Worm (Caenorhabditis elegans) whole organism, mixed stage, embryonic: Measurements from ENCODE around the gene tbx-40.

Experiments
- M03D4.4 ChIP-seq: sonication (generic microtip); optimal IDR thresholded peaks from 2 replicates; lab custom pipeline; 2017; ENCODE audit warnings: mild to moderate bottlenecking, missing genetic modification characterization, missing compliant biosample characterization
- bed-3 ChIP-seq: fragments of 200-800 bp; sonication (Bioruptor generic); optimal IDR thresholded peaks from 3 replicates; lab custom pipeline; 2018; ENCODE audit warnings: mild to moderate bottlenecking, missing genetic modification characterization, moderate library complexity, missing compliant biosample characterization
- blmp-1 ChIP-seq: fragments of 150-350 bp; optimal IDR thresholded peaks from 2 replicates; lab custom pipeline; 2014; ENCODE audit warnings: missing biosample characterization, missing genetic modification characterization
- ceh-39 ChIP-seq: fragments of 150-350 bp; optimal IDR thresholded peaks from 2 replicates; lab custom pipeline; 2014; ENCODE audit warnings: missing biosample characterization, missing genetic modification characterization
- ceh-43 ChIP-seq: fragments of 200-800 bp; sonication (Bioruptor generic); optimal IDR thresholded peaks from 2 replicates; lab custom pipeline; 2018; ENCODE audit warnings: mild to moderate bottlenecking, missing genetic modification characterization, moderate library complexity, missing compliant biosample characterization
- ceh-83 ChIP-seq: fragments of 200-800 bp; sonication (Bioruptor generic); optimal IDR thresholded peaks from 2 replicates; lab custom pipeline; 2018; ENCODE audit warnings: mild to moderate bottlenecking, missing genetic modification characterization, missing compliant biosample characterization
- ces-1 ChIP-seq: fragments of 150-350 bp; optimal IDR thresholded peaks from 2 replicates; lab custom pipeline; 2014; ENCODE audit warnings: missing biosample characterization, missing genetic modification reagents, missing genetic modification characterization
- cnd-1 ChIP-seq: fragments of 200-800 bp; sonication (Bioruptor generic); optimal IDR thresholded peaks from 2 replicates; lab custom pipeline; 2018; ENCODE audit warnings: mild to moderate bottlenecking, missing genetic modification characterization, missing compliant biosample characterization
- drap-1 ChIP-seq: fragments of 200-800 bp; sonication (Bioruptor generic); optimal IDR thresholded peaks from 3 replicates; lab custom pipeline; 2018; ENCODE audit warnings: mild to moderate bottlenecking, missing genetic modification characterization, missing compliant biosample characterization
- elt-1 ChIP-seq: sonication (generic microtip); optimal IDR thresholded peaks from 2 replicates; lab custom pipeline; 2017; ENCODE audit warnings: missing genetic modification characterization, mild to moderate bottlenecking, missing compliant biosample characterization, antibody characterized with exemption, moderate library complexity, borderline replicate concordance; ENCODE audit not compliant: insufficient read depth
- elt-3 ChIP-seq: fragments of 150-350 bp; optimal IDR thresholded peaks from 2 replicates; lab custom pipeline; 2014; ENCODE audit warnings: missing biosample characterization, missing genetic modification characterization
- flh-1 ChIP-seq: fragments of 200-800 bp; sonication (Bioruptor generic); optimal IDR thresholded peaks from 2 replicates; lab custom pipeline; 2018; ENCODE audit warnings: mild to moderate bottlenecking, missing genetic modification characterization, moderate library complexity, missing compliant biosample characterization
- ham-2 ChIP-seq: fragments of 200-800 bp; sonication (Bioruptor generic); optimal IDR thresholded peaks from 2 replicates; lab custom pipeline; 2018; ENCODE audit warnings: mild to moderate bottlenecking, missing genetic modification characterization, missing compliant biosample characterization
- lin-13 ChIP-seq: fragments of 150-350 bp; optimal IDR thresholded peaks from 2 replicates; lab custom pipeline; 2014; ENCODE audit warnings: missing biosample characterization, missing genetic modification characterization
- lin-32 ChIP-seq: fragments of 200-800 bp; sonication (Bioruptor generic); optimal IDR thresholded peaks from 2 replicates; lab custom pipeline; 2018; ENCODE audit warnings: mild to moderate bottlenecking, missing genetic modification characterization, missing compliant biosample characterization
- lsy-2 ChIP-seq: fragments of 150-350 bp; optimal IDR thresholded peaks from 2 replicates; lab custom pipeline; 2014; ENCODE audit warnings: missing biosample characterization, missing genetic modification characterization
- mep-1 ChIP-seq: fragments of 150-350 bp; optimal IDR thresholded peaks from 2 replicates; lab custom pipeline; 2017; ENCODE audit warnings: missing biosample characterization, missing genetic modification reagents, missing genetic modification characterization, inconsistent platforms
- mls-2 ChIP-seq: sonication (generic microtip); optimal IDR thresholded peaks from 2 replicates; lab custom pipeline; 2016; ENCODE audit warnings: mild to moderate bottlenecking, missing genetic modification characterization, moderate library complexity, missing compliant biosample characterization
- nhr-12 ChIP-seq: fragments of 150-350 bp; optimal IDR thresholded peaks from 2 replicates; lab custom pipeline; 2014; ENCODE audit warnings: missing biosample characterization, missing genetic modification characterization
- nhr-2 ChIP-seq: fragments of 150-350 bp; optimal IDR thresholded peaks from 2 replicates; lab custom pipeline; 2014; ENCODE audit warnings: missing biosample characterization, missing genetic modification characterization
- nhr-237 ChIP-seq: fragments of 150-350 bp; optimal IDR thresholded peaks from 2 replicates; lab custom pipeline; 2014; ENCODE audit warnings: missing biosample characterization, missing genetic modification characterization
- nhr-28 ChIP-seq: fragments of 150-350 bp; optimal IDR thresholded peaks from 2 replicates; lab custom pipeline; 2014; ENCODE audit warnings: missing biosample characterization, missing genetic modification characterization
- nhr-76 ChIP-seq: sonication (generic microtip); optimal IDR thresholded peaks from 2 replicates; lab custom pipeline; 2017; ENCODE audit warnings: missing biosample characterization, missing genetic modification characterization
- pha-4 ChIP-seq: fragments of 150-350 bp; optimal IDR thresholded peaks from 2 replicates; lab custom pipeline; 2018; ENCODE audit warnings: missing biosample characterization, missing genetic modification reagents, missing genetic modification characterization
- snpc-4 ChIP-seq: fragments of 150-350 bp; optimal IDR thresholded peaks from 2 replicates; lab custom pipeline; 2014; ENCODE audit warnings: missing biosample characterization, missing genetic modification characterization
- tbx-8 ChIP-seq: fragments of 200-800 bp; sonication (Bioruptor generic); optimal IDR thresholded peaks from 2 replicates; lab custom pipeline; 2018; ENCODE audit warnings: mild to moderate bottlenecking, missing genetic modification characterization, moderate library complexity, missing compliant biosample characterization
- unc-39 ChIP-seq: fragments of 150-350 bp; optimal IDR thresholded peaks from 2 replicates; lab custom pipeline; 2014; ENCODE audit warnings: missing biosample characterization, missing genetic modification characterization
- unc-62 ChIP-seq: fragments of 150-350 bp; optimal IDR thresholded peaks from 2 replicates; lab custom pipeline; 2014; ENCODE audit warnings: missing biosample characterization, missing genetic modification reagents, missing genetic modification characterization
- zip-8 ChIP-seq: fragments of 150-350 bp; optimal IDR thresholded peaks from 2 replicates; lab custom pipeline; 2014; ENCODE audit warnings: missing biosample characterization, missing genetic modification characterization
- ztf-11 ChIP-seq: fragments of 150-350 bp; optimal IDR thresholded peaks from 2 replicates; lab custom pipeline; 2014; ENCODE audit warnings: missing biosample characterization, missing genetic modification characterization

tbx-40 gene

ce11 chrIV:15328092-15328491 is at the start of gene tbx-40:
tbx-40 (minus strand) TSS chrIV:15328192.
- no peak for TF ChIP-seq cnd-1 (tag; lab: Kevin White, UChicago)
- no peak for TF ChIP-seq bed-3 (GFP tag; lab: Kevin White, UChicago)
- no peak for TF ChIP-seq ces-1
- TF ChIP-seq nhr-2 (tag; lab: Kevin White, UChicago) = no peak
- no peak for TF ChIP-seq M03D4.4 (tag; lab: Kevin White, UChicago)
- no peak for TF ChIP-seq ham-2 (GFP tag; lab: Kevin White, UChicago)
- no peak for TF ChIP-seq ceh-39
- TF ChIP-seq mls-2 = no peak
- no peak for TF ChIP-seq pha-4 (tag; lab: Kevin White, UChicago)
- TF ChIP-seq tbx-8 (GFP tag; lab: Kevin White, UChicago) = no peak
- TF ChIP-seq flh-1 (GFP tag; lab: Kevin White, UChicago) = no peak
- TF ChIP-seq ceh-83 (GFP tag; lab: Kevin White, UChicago) = no peak
- TF ChIP-seq blmp-1 (tag; lab: Kevin White, UChicago) = no peak
- no peak for TF ChIP-seq drap-1 (GFP tag; lab: Kevin White, UChicago)
- TF ChIP-seq unc-39 (tag; lab: Kevin White, UChicago) = no peak
- TF ChIP-seq lin-32 (GFP tag; lab: Kevin White, UChicago) = no peak

- no peak for TF ChIP-seq ceh-39
- no peak for TF ChIP-seq ces-1
- no peak for TF ChIP-seq lsy-2 (tag; lab: Kevin White, UChicago)
- no peak for TF ChIP-seq nhr-237 (tag; lab: Kevin White, UChicago)
- no peak for TF ChIP-seq bed-3 (GFP tag; lab: Kevin White, UChicago)
- TF ChIP-seq ceh-83 (GFP tag; lab: Kevin White, UChicago) = no peak
- TF ChIP-seq ham-2 (GFP tag; lab: Kevin White, UChicago) = no peak
- TF ChIP-seq nhr-76 = no peak
- TF ChIP-seq zip-8 (tag; lab: Kevin White, UChicago) = no peak
- TF ChIP-seq nhr-12 = no peak
- TF ChIP-seq elt-1 (tag; lab: Kevin White, UChicago) = no peak
- no peak for TF ChIP-seq unc-62 (GFP tag; lab: Kevin White, UChicago)
- TF ChIP-seq ztf-11 (tag; lab: Kevin White, UChicago) = no peak
- no peak for TF ChIP-seq nhr-28 (tag; lab: Kevin White, UChicago)
- TF ChIP-seq nhr-2 (tag; lab: Kevin White, UChicago) = no peak
- TF ChIP-seq elt-3 (tag; lab: Kevin White, UChicago) = no peak
- no peak for TF ChIP-seq blmp-1 (tag; lab: Kevin White, UChicago)
- no peak for TF ChIP-seq ceh-43 (GFP tag; lab: Kevin White, UChicago)
- no peak for TF ChIP-seq pha-4 (tag; lab: Kevin White, UChicago)
- TF ChIP-seq, all 35 proteins: peak for 0
Measured at ce11 chrIV:15377473-15377872, 49.5 kb upstream of the tbx-40 start.

ce11 chrIV:15361884-15362283 is 33.9 kb upstream of the tbx-40 start:
- no peak for TF ChIP-seq ztf-11 (tag; lab: Kevin White, UChicago)

- TF ChIP-seq tbx-8 (GFP tag; lab: Kevin White, UChicago) (no peak), mls-2 (no peak), zip-8 (tag; lab: Kevin White, UChicago) (no peak), nhr-12 (no peak), lin-13 (no peak), flh-1 (GFP tag; lab: Kevin White, UChicago) (no peak), nhr-2 (tag; lab: Kevin White, UChicago) (no peak)
Measured at ce11 chrIV:15361244-15361643, 33.3 kb upstream of the tbx-40 start, which contains the start of gene cpna-4. cpna-4 (plus strand) TSS chrIV:15361544.

- no peak for TF ChIP-seq ham-2 (GFP tag; lab: Kevin White, UChicago)
- TF ChIP-seq bed-3 (GFP tag; lab: Kevin White, UChicago) = no peak
- no peak for TF ChIP-seq nhr-28 (tag; lab: Kevin White, UChicago)
- TF ChIP-seq elt-1 (tag; lab: Kevin White, UChicago) = no peak
- no peak for TF ChIP-seq mls-2
- no peak for TF ChIP-seq tbx-8 (GFP tag; lab: Kevin White, UChicago)
- TF ChIP-seq ceh-83 (GFP tag; lab: Kevin White, UChicago) = no peak
- TF ChIP-seq elt-3 (tag; lab: Kevin White, UChicago) = no peak
- TF ChIP-seq cnd-1 (tag; lab: Kevin White, UChicago) = no peak
- no peak for TF ChIP-seq mep-1
- TF ChIP-seq snpc-4 (tag; lab: Kevin White, UChicago) = no peak
- no peak for TF ChIP-seq ces-1
- no peak for TF ChIP-seq flh-1 (GFP tag; lab: Kevin White, UChicago)
- no peak for TF ChIP-seq nhr-76
- TF ChIP-seq ceh-39 = no peak
- no peak for TF ChIP-seq lin-32 (GFP tag; lab: Kevin White, UChicago)
Measured at ce11 chrIV:15336778-15337177, 8.8 kb upstream of the tbx-40 start, which contains the start of gene irld-59. irld-59 (plus strand) TSS chrIV:15337078.
